Worm (Caenorhabditis elegans) whole organism, L1 larva: ENCODE data around the gene F27E5.7.

Source experiments
- fos-1 ChIP-seq: fragments of 150-350 bp; optimal IDR thresholded peaks from 2 replicates; lab custom pipeline; 2014; ENCODE audit warnings: missing biosample characterization, missing genetic modification characterization
- snpc-4 ChIP-seq: fragments of 150-350 bp; optimal IDR thresholded peaks from 2 replicates; lab custom pipeline; 2014; ENCODE audit warnings: missing biosample characterization, missing genetic modification characterization
- unc-130 ChIP-seq: fragments of 150-350 bp; optimal IDR thresholded peaks from 2 replicates; lab custom pipeline; 2017; ENCODE audit warnings: missing biosample characterization, missing genetic modification characterization, inconsistent platforms
- unc-98 ChIP-seq: fragments of 200-800 bp; sonication (Bioruptor generic); IDR thresholded peaks from 2 replicates; pipeline ENCODE4 v1.3.6; 2022; ENCODE audit warnings: missing genetic modification characterization, missing compliant biosample characterization

DNA sequence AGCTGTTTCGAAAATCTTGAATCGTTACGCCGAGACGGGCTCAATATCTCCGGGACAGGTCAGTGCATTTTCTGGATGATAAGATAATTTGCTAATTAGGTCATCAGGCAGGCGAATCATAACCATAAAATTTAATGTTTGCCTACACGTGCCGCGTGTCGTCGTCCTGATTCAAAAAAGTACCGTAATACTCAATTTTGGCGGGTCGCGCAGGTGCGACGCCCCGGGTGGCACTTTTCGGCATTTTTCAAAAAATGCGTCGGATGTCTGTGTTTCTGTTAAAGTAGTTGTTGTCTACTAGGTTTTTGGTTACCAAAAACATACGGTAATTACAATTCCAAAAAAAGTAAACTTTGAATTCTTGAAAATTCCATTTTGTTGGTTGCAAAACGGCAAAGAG lies 24.9 kb downstream of the F27E5.7 start:
- TF ChIP-seq fos-1 (tag; lab: Kevin White, UChicago) (no peak), snpc-4 (tag; lab: Kevin White, UChicago) (no peak), unc-98 (no peak), unc-130 (tag; lab: Kevin White, UChicago) (no peak)
